Fruit fly (Drosophila melanogaster) whole organism, prepupa: ENCODE data around the gene Pitslre.

Source experiments
- CG10631 ChIP-seq: fragments of 200-800 bp; sonication (Bioruptor generic); optimal IDR thresholded peaks from 2 replicates; lab custom pipeline; 2016; ENCODE audit warnings: missing biosample characterization, missing genetic modification characterization
- CG10669 ChIP-seq: fragments of 200-800 bp; sonication (Bioruptor generic); optimal IDR thresholded peaks from 3 replicates; lab custom pipeline; 2018; ENCODE audit warnings: missing biosample characterization, mild to moderate bottlenecking, missing genetic modification characterization, moderate library complexity
- CG11902 ChIP-seq: fragments of 200-800 bp; sonication (Bioruptor generic); optimal IDR thresholded peaks from 3 replicates; lab custom pipeline; 2016; ENCODE audit warnings: missing biosample characterization, missing genetic modification characterization
- CG15336 ChIP-seq: fragments of 200-800 bp; sonication (Bioruptor generic); IDR thresholded peaks from 2 replicates; pipeline ENCODE4 v1.3.6; 2022; ENCODE audit warnings: missing biosample characterization, missing genetic modification characterization
- CG1621 ChIP-seq: fragments of 200-800 bp; sonication (Bioruptor generic); optimal IDR thresholded peaks from 3 replicates; lab custom pipeline; 2018; ENCODE audit warnings: missing biosample characterization, mild to moderate bottlenecking, missing genetic modification characterization
- CG16779 ChIP-seq: fragments of 200-800 bp; sonication (Bioruptor generic); optimal IDR thresholded peaks from 3 replicates; lab custom pipeline; 2017; ENCODE audit warnings: missing biosample characterization, mild to moderate bottlenecking, missing genetic modification characterization
- CG3032 ChIP-seq: fragments of 200-800 bp; optimal IDR thresholded peaks from 2 replicates; lab custom pipeline; 2019; ENCODE audit warnings: missing biosample characterization, mild to moderate bottlenecking, missing genetic modification characterization, moderate library complexity
- CG34406 ChIP-seq: fragments of 200-800 bp; sonication (Bioruptor generic); optimal IDR thresholded peaks from 3 replicates; lab custom pipeline; 2016; ENCODE audit warnings: missing biosample characterization, missing genetic modification characterization
- CG6163 ChIP-seq: fragments of 200-800 bp; sonication (Bioruptor generic); IDR thresholded peaks from 3 replicates; pipeline ENCODE4 v1.3.6; 2022; ENCODE audit warnings: missing biosample characterization, missing genetic modification characterization
- CG6276 ChIP-seq: fragments of 200-800 bp; sonication (Bioruptor generic); optimal IDR thresholded peaks from 2 replicates; lab custom pipeline; 2017; ENCODE audit warnings: missing biosample characterization, mild to moderate bottlenecking, missing genetic modification characterization
- CG6792 ChIP-seq: fragments of 200-800 bp; sonication (Bioruptor generic); optimal IDR thresholded peaks from 3 replicates; lab custom pipeline; 2016; ENCODE audit warnings: missing biosample characterization, missing genetic modification characterization
- CG6808 ChIP-seq: fragments of 200-800 bp; sonication (Bioruptor generic); optimal IDR thresholded peaks from 3 replicates; lab custom pipeline; 2017; ENCODE audit warnings: missing biosample characterization, missing genetic modification characterization, mild to moderate bottlenecking, moderate library complexity, missing genetic modification reagents
- CG6854 ChIP-seq: fragments of 200-800 bp; sonication (Bioruptor generic); optimal IDR thresholded peaks from 2 replicates; lab custom pipeline; 2017; ENCODE audit warnings: missing biosample characterization, mild to moderate bottlenecking, missing genetic modification characterization
- CG7368 ChIP-seq: fragments of 200-800 bp; sonication (Bioruptor generic); optimal IDR thresholded peaks from 3 replicates; lab custom pipeline; 2016; ENCODE audit warnings: missing biosample characterization, missing genetic modification characterization
- CG8119 ChIP-seq: fragments of 200-800 bp; sonication (Bioruptor generic); IDR thresholded peaks from 3 replicates; pipeline ENCODE4 v1.3.6; 2022; ENCODE audit warnings: missing biosample characterization, missing genetic modification characterization
- CG8319 ChIP-seq: fragments of 200-800 bp; sonication (Bioruptor generic); optimal IDR thresholded peaks from 3 replicates; lab custom pipeline; 2016; ENCODE audit warnings: missing biosample characterization, missing genetic modification characterization
- CG8632 ChIP-seq: fragments of 200-800 bp; sonication (Bioruptor generic); optimal IDR thresholded peaks from 3 replicates; lab custom pipeline; 2016; ENCODE audit warnings: missing biosample characterization, missing genetic modification characterization
- CG9139 ChIP-seq: fragments of 200-800 bp; sonication (Bioruptor generic); optimal IDR thresholded peaks from 3 replicates; lab custom pipeline; 2017; ENCODE audit warnings: missing biosample characterization, mild to moderate bottlenecking, missing genetic modification characterization
- Eip75B ChIP-seq: fragments of 200-800 bp; sonication (Bioruptor generic); optimal IDR thresholded peaks from 3 replicates; lab custom pipeline; 2016; ENCODE audit warnings: missing biosample characterization, missing genetic modification characterization
- Eip78C ChIP-seq: fragments of 200-800 bp; sonication (Bioruptor generic); peaks from one replicate; lab custom pipeline; 2016; ENCODE audit warnings: missing biosample characterization, missing genetic modification characterization
- Eip93F ChIP-seq: fragments of 200-800 bp; sonication (Bioruptor generic); optimal IDR thresholded peaks from 2 replicates; lab custom pipeline; 2016; ENCODE audit warnings: missing biosample characterization, mild to moderate bottlenecking, missing genetic modification characterization
- Ets21C ChIP-seq: fragments of 200-800 bp; sonication (Bioruptor generic); optimal IDR thresholded peaks from 3 replicates; lab custom pipeline; 2016; ENCODE audit warnings: missing biosample characterization, missing genetic modification characterization
- Ets96B ChIP-seq: fragments of 200-800 bp; optimal IDR thresholded peaks from 2 replicates; lab custom pipeline; 2019; ENCODE audit warnings: missing biosample characterization, mild to moderate bottlenecking, missing genetic modification characterization, moderate library complexity
- Gug ChIP-seq: fragments of 200-800 bp; sonication (Bioruptor generic); IDR thresholded peaks from 2 replicates; pipeline ENCODE4 v1.3.6; 2022; ENCODE audit warnings: missing biosample characterization, missing genetic modification characterization
- Sox102F ChIP-seq: fragments of 200-800 bp; sonication (Bioruptor generic); optimal IDR thresholded peaks from 2 replicates; lab custom pipeline; 2016; ENCODE audit warnings: missing biosample characterization, mild to moderate bottlenecking, missing genetic modification characterization
- eg ChIP-seq: fragments of 200-800 bp; sonication (Bioruptor generic); IDR thresholded peaks from 3 replicates; pipeline ENCODE4 v1.3.6; 2022; ENCODE audit warnings: missing biosample characterization, missing genetic modification characterization
- esn ChIP-seq: fragments of 200-800 bp; sonication (Bioruptor generic); optimal IDR thresholded peaks from 2 replicates; lab custom pipeline; 2016; ENCODE audit warnings: missing biosample characterization, mild to moderate bottlenecking, missing genetic modification characterization, moderate library complexity
- fd85E ChIP-seq: fragments of 200-800 bp; sonication (Bioruptor generic); optimal IDR thresholded peaks from 3 replicates; lab custom pipeline; 2016; ENCODE audit warnings: missing biosample characterization, missing genetic modification characterization
- net ChIP-seq: fragments of 200-800 bp; sonication (Bioruptor generic); optimal IDR thresholded peaks from 3 replicates; lab custom pipeline; 2016; ENCODE audit warnings: missing biosample characterization, missing genetic modification characterization
- pdm3 ChIP-seq: fragments of 200-800 bp; sonication (Bioruptor generic); optimal IDR thresholded peaks from 3 replicates; lab custom pipeline; 2016; ENCODE audit warnings: missing biosample characterization, missing genetic modification characterization
- salr ChIP-seq, 2 experiments: fragments of 200-800 bp; sonication (Bioruptor generic); optimal IDR thresholded peaks; 3 replicates each; lab custom pipeline; 2016 to 2018; ENCODE audit warnings: missing biosample characterization in 2 of 2, missing genetic modification characterization in 2 of 2, mild to moderate bottlenecking in 1 of 2
- ss ChIP-seq, 2 experiments: fragments of 200-800 bp; sonication (Bioruptor generic); optimal IDR thresholded peaks; 2 replicates in 1 of 2; 3 replicates in 1 of 2; lab custom pipeline; 2017 to 2018; ENCODE audit warnings: mild to moderate bottlenecking in 2 of 2, missing biosample characterization in 2 of 2, missing genetic modification characterization in 2 of 2, moderate library complexity in 1 of 2
- topi ChIP-seq: fragments of 200-800 bp; sonication (Bioruptor generic); optimal IDR thresholded peaks from 3 replicates; lab custom pipeline; 2016; ENCODE audit warnings: missing biosample characterization, missing genetic modification characterization
- vri ChIP-seq: fragments of 200-800 bp; sonication (Bioruptor generic); optimal IDR thresholded peaks from 3 replicates; lab custom pipeline; 2016; ENCODE audit warnings: missing biosample characterization, mild to moderate bottlenecking, missing genetic modification characterization

The Pitslre gene

dm6 chr3L:20748577-20748976 is 22.8 kb upstream of the Pitslre start:
- TF ChIP-seq Eip78C (GFP tag; lab: Kevin White, UChicago) = peak; percentile 58
- TF ChIP-seq Sox102F (GFP tag; lab: Kevin White, UChicago) = no peak

DNA sequence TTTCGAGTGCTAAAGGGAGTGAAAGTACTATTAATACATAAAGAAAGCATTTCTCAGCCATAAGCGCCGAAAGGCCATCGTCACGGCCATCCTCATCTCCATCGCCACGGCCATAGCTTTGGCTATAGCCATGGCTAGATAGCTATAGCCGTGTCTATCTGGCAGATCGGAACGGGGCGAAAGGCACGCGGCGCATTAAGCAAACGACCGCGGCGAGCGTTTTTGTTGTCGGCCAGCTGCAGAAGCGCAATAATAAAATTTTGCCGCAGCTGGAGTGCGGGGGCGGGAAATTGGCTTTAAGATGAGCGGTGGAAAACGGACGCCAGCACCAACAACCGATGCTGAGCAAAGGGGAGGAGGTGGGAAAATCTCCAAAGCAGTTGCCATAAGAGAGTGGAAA is 20.9 kb upstream of the Pitslre start:
- TF ChIP-seq net (GFP tag; lab: Kevin White, UChicago) (no peak), CG34406 (no peak), CG6854 (no peak), CG8632 (no peak), Ets96B (tag; lab: Kevin White, UChicago) (no peak), CG9139 (no peak), Gug (GFP tag; lab: Robert Waterston, UW) (no peak), Eip93F (no peak), CG7368 (no peak), CG3032 (no peak), fd85E (GFP tag; lab: Kevin White, UChicago) (no peak), vri (GFP tag; lab: Kevin White, UChicago) (no peak), CG6792 (no peak), pdm3 (GFP tag; lab: Kevin White, UChicago) (no peak), Ets21C (GFP tag; lab: Kevin White, UChicago) (no peak), CG15336 (GFP tag; lab: Robert Waterston, UW) (no peak), eg (GFP tag; lab: Robert Waterston, UW) (no peak), topi (GFP tag; lab: Kevin White, UChicago) (no peak), CG8319 (GFP tag; lab: Kevin White, UChicago) (no peak), ss (GFP tag; optimal IDR thresholded peaks at IDR 0.05; lab: Kevin White, UChicago) (no peak)

dm6 chr3L:20752964-20753363 is 18.4 kb upstream of the Pitslre start:
- TF ChIP-seq CG7368 (no peak), CG8632 (no peak), CG6808 (GFP tag; lab: Kevin White, UChicago) (no peak), CG1621 (tag; lab: Kevin White, UChicago) (no peak), Eip75B (GFP tag; lab: Kevin White, UChicago) (no peak), CG6163 (no peak), Gug (GFP tag; lab: Robert Waterston, UW) (no peak), CG8319 (GFP tag; lab: Kevin White, UChicago) (no peak)

- TF ChIP-seq CG1621 (tag; lab: Kevin White, UChicago) (no peak), esn (no peak), CG8319 (GFP tag; lab: Kevin White, UChicago) (no peak), CG6854 (no peak), CG10631 (GFP tag; lab: Kevin White, UChicago) (no peak), CG8119 (GFP tag; lab: Robert Waterston, UW) (no peak), CG11902 (GFP tag; lab: Kevin White, UChicago) (no peak), ss (GFP tag; optimal IDR thresholded peaks at IDR 0.05; lab: Kevin White, UChicago) (no peak), Ets96B (tag; lab: Kevin White, UChicago) (no peak), CG6276 (GFP tag; lab: Kevin White, UChicago) (no peak)
These were observed 15.7 kb upstream of the Pitslre start, which contains the start of gene CG33912 for dm6 chr3L:20755585-20755984. CG33912 (minus strand) TSS chr3L:20755685.

DNA sequence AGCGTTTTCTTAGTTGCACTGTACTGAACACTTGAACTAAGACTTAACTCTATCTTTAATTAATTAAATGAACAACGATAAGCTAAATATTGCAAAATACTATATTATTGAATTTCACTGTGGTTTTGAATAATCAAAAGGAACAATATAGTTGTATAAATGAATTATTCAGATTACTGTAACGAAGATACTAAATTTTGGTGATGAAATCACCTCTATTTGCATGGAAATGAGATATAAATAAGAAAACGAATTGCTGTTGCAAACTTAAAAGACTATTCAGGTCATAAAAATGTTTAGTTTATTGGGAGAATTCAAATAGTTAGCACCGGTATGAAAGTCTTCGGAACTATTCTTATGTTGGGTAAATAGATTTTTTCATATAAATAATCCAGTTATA is 12.7 kb upstream of the Pitslre start, which contains the start of gene CG43251:
Gene CG43251 (plus strand): TSS at position 301 of the 400 bp plus-strand sequence.
- TF ChIP-seq eg (GFP tag; lab: Robert Waterston, UW) (no peak), salr (GFP tag; optimal IDR thresholded peaks at IDR 0.05; lab: Kevin White, UChicago) (no peak), CG16779 (no peak), CG10669 (GFP tag; lab: Kevin White, UChicago) (no peak)
